Worm (Caenorhabditis elegans): Measurements from ENCODE around the gene srx-84.
A peak's percentile ranks its signal among the peaks of the same experiment; 100 is the strongest.

The srx-84 gene

DNA sequence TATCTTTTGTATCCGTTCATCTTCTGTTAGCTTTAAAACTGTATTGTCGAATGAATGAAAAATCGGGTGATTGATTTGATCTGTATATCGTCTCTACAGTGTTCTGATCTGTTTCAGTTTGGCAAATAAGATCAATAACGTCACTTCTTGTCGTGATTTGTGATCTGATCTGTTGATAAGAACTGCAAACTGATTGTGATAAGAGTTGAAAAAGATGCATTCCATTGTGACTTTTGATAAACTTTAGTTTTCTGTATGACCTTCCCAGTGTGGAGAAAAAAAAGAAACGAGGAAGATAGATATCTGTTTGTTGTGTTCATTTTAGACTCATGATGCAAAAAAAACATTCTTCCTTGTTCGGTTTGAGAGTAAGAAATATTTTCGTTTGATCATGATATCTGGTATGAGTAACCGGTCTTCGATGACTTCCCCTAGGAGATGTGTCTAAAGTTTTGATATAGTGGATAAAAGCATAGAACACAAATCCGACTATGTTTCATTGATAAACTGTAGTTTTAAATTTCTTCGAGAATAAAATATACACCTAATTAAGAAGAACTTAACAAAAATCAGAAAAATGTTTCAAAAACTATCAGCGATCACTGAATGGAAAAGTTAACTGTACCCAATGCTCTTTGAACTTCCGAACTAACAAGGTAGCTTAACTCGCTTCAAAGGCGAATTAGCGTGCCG is 16.0 kb downstream of the srx-84 start:
- peak; percentile 49 for TF ChIP-seq nhr-90 (tag; optimal IDR thresholded peaks at IDR 0.05; ENCODE audit: poor library complexity)
- TF ChIP-seq nhr-85 (tag): peak; percentile 93
- TF ChIP-seq fkh-10 (GFP tag; optimal IDR thresholded peaks at IDR 0.05): no peak
- peak; percentile 64 for TF ChIP-seq nhr-71 (tag; optimal IDR thresholded peaks at IDR 0.05)
- TF ChIP-seq Y116A8C.19 (tag; optimal IDR thresholded peaks at IDR 0.05; ENCODE audit: borderline replicate concordance): no peak
- TF ChIP-seq alr-1 (tag; optimal IDR thresholded peaks at IDR 0.05; ENCODE audit: borderline replicate concordance): no peak
- TF ChIP-seq ces-1 (GFP tag; optimal IDR thresholded peaks at IDR 0.05): no peak
- TF ChIP-seq dsc-1 (tag; optimal IDR thresholded peaks at IDR 0.05): no peak
- TF ChIP-seq ceh-63 (GFP tag; optimal IDR thresholded peaks at IDR 0.05): no peak
- TF ChIP-seq nhr-12 (tag; optimal IDR thresholded peaks at IDR 0.05): no peak
- TF ChIP-seq snpc-4 (tag; optimal IDR thresholded peaks at IDR 0.05): no peak
- TF ChIP-seq pag-3 (tag; optimal IDR thresholded peaks at IDR 0.05; ENCODE audit: borderline replicate concordance, insufficient read depth): no peak
- TF ChIP-seq xbp-1 (tag; optimal IDR thresholded peaks at IDR 0.05): no peak
- peak; percentile 77 for TF ChIP-seq nhr-20 (tag; optimal IDR thresholded peaks at IDR 0.05)
- TF ChIP-seq nhr-47 (tag; optimal IDR thresholded peaks at IDR 0.05): no peak
- no peak for TF ChIP-seq pqm-1 (tag; optimal IDR thresholded peaks at IDR 0.05)
- TF ChIP-seq ceh-88 (GFP tag; IDR thresholded peaks at IDR 0.05): no peak
- no peak for TF ChIP-seq egl-27 (tag; optimal IDR thresholded peaks at IDR 0.05)
- TF ChIP-seq nhr-19 (GFP tag; conservative IDR thresholded peaks at IDR 0.05): 0 out of 2 replicates have a peak, but pooled peaks have one; percentile 15
- TF ChIP-seq nhr-11 (tag; optimal IDR thresholded peaks at IDR 0.05): no peak
- no peak for TF ChIP-seq lin-13 (GFP tag; optimal IDR thresholded peaks at IDR 0.05)
- no peak for TF ChIP-seq nhr-28 (tag; optimal IDR thresholded peaks at IDR 0.05)
- TF ChIP-seq aha-1 (tag; optimal IDR thresholded peaks at IDR 0.05): no peak
- no peak for TF ChIP-seq hlh-17 (GFP tag; optimal IDR thresholded peaks at IDR 0.05; ENCODE audit: borderline replicate concordance)
- TF ChIP-seq tbx-2 (tag; optimal IDR thresholded peaks at IDR 0.05): peak; percentile 46
- no peak for TF ChIP-seq nhr-76 (tag; optimal IDR thresholded peaks at IDR 0.05)
- no peak for TF ChIP-seq nhr-237 (tag; optimal IDR thresholded peaks at IDR 0.05)
- no peak for TF ChIP-seq mab-9 (GFP tag; IDR thresholded peaks at IDR 0.05)
- TF ChIP-seq sox-4 (tag; optimal IDR thresholded peaks at IDR 0.05): no peak
- no peak for TF ChIP-seq mdl-1 (tag; optimal IDR thresholded peaks at IDR 0.05)
- TF ChIP-seq pax-3 (tag; optimal IDR thresholded peaks at IDR 0.05): no peak
- TF ChIP-seq efl-3 (GFP tag; optimal IDR thresholded peaks at IDR 0.05): no peak
- no peak for TF ChIP-seq skn-1 (tag; optimal IDR thresholded peaks at IDR 0.05)
- no peak for TF ChIP-seq unc-30 (tag; optimal IDR thresholded peaks at IDR 0.05)
- no peak for TF ChIP-seq isw-1 (GFP tag; IDR thresholded peaks at IDR 0.05)
- TF ChIP-seq zip-4 (GFP tag; optimal IDR thresholded peaks at IDR 0.05): no peak
- no peak for TF ChIP-seq rnt-1 (tag; optimal IDR thresholded peaks at IDR 0.05)
- no peak for TF ChIP-seq vab-15 (tag; optimal IDR thresholded peaks at IDR 0.05)
- no peak for TF ChIP-seq grh-1 (GFP tag; IDR thresholded peaks at IDR 0.05)
- TF ChIP-seq dpl-1 (GFP tag; optimal IDR thresholded peaks at IDR 0.05): no peak
- peak; percentile 69 for TF ChIP-seq lin-14 (GFP tag; optimal IDR thresholded peaks at IDR 0.05)
- no peak for TF ChIP-seq C34B4.2 (tag; optimal IDR thresholded peaks at IDR 0.05)
- TF ChIP-seq unc-86 (tag; optimal IDR thresholded peaks at IDR 0.05): no peak
- TF ChIP-seq nhr-77 (tag; optimal IDR thresholded peaks at IDR 0.05): no peak
- TF ChIP-seq hpl-2 (GFP tag; optimal IDR thresholded peaks at IDR 0.05): no peak
- no peak for TF ChIP-seq egl-13 (tag; optimal IDR thresholded peaks at IDR 0.05)
- TF ChIP-seq irx-1 (tag; optimal IDR thresholded peaks at IDR 0.05): no peak
- TF ChIP-seq sptf-1 (tag; optimal IDR thresholded peaks at IDR 0.05): no peak
- no peak for TF ChIP-seq sup-37 (GFP tag; optimal IDR thresholded peaks at IDR 0.05)
- TF ChIP-seq fkh-8 (tag; optimal IDR thresholded peaks at IDR 0.05): no peak
- no peak for TF ChIP-seq unc-98 (GFP tag; IDR thresholded peaks at IDR 0.05)
- TF ChIP-seq blmp-1 (tag; optimal IDR thresholded peaks at IDR 0.05): peak; percentile 5

Data from whole organism, L1 larva.